Worm (Caenorhabditis elegans) whole organism, young adult: ENCODE results near the gene irld-33.

Source experiments
- B0019.2 ChIP-seq: fragments of 200-800 bp; sonication (Bioruptor generic); conservative IDR thresholded peaks from 2 replicates; pipeline ENCODE4 v1.3.6; 2022; ENCODE audit warnings: missing genetic modification reagents, missing genetic modification characterization, missing compliant biosample characterization
- B0035.1 ChIP-seq: sonication (generic microtip); optimal IDR thresholded peaks from 2 replicates; lab custom pipeline; 2016; ENCODE audit warnings: missing genetic modification characterization, mild to moderate bottlenecking, missing compliant biosample characterization, missing genotype, missing genetic modification reagents
- B0261.1 ChIP-seq: sonication (generic microtip); optimal IDR thresholded peaks from 2 replicates; lab custom pipeline; 2016; ENCODE audit warnings: mild to moderate bottlenecking, missing genetic modification characterization, moderate library complexity, missing compliant biosample characterization
- D2030.7 ChIP-seq: fragments of 200-800 bp; sonication (Bioruptor generic); IDR thresholded peaks from 2 replicates; pipeline ENCODE4 v1.3.6; 2022; ENCODE audit warnings: missing genetic modification reagents, missing genetic modification characterization, missing compliant biosample characterization
- F22D6.2 ChIP-seq: sonication (generic microtip); optimal IDR thresholded peaks from 2 replicates; lab custom pipeline; 2016; ENCODE audit warnings: mild to moderate bottlenecking, missing genetic modification characterization, missing compliant biosample characterization
- F23B12.7 ChIP-seq: sonication (generic microtip); optimal IDR thresholded peaks from 2 replicates; lab custom pipeline; 2017; ENCODE audit warnings: missing genetic modification characterization, mild to moderate bottlenecking, missing compliant biosample characterization, antibody characterized with exemption, moderate library complexity; ENCODE audit not compliant: insufficient read depth
- F52B5.7 ChIP-seq: sonication (generic microtip); optimal IDR thresholded peaks from 2 replicates; lab custom pipeline; 2016; ENCODE audit warnings: mild to moderate bottlenecking, missing genetic modification characterization, missing compliant biosample characterization
- T26A5.8 ChIP-seq: sonication (generic microtip); optimal IDR thresholded peaks from 2 replicates; lab custom pipeline; 2016; ENCODE audit warnings: missing genetic modification characterization, missing compliant biosample characterization
- Y95B8A.8 ChIP-seq: fragments of 200-800 bp; sonication (Bioruptor generic); IDR thresholded peaks from 2 replicates; pipeline ENCODE4 v1.3.6; 2022; ENCODE audit warnings: missing genetic modification reagents, missing genetic modification characterization, missing compliant biosample characterization
- ama-1 ChIP-seq, 3 experiments: fragments of 150-350 bp in 1 of 3; sonication (generic microtip) in 2 of 3; optimal IDR thresholded peaks; 2 replicates each; lab custom pipeline; 2014 to 2018; ENCODE audit warnings: missing biosample characterization in 2 of 3, missing genetic modification characterization in 2 of 3, missing genetic modification reagents in 2 of 3
- aptf-3 ChIP-seq: fragments of 200-800 bp; sonication (Bioruptor generic); IDR thresholded peaks from 2 replicates; pipeline ENCODE4 v1.3.6; 2022; ENCODE audit warnings: missing genetic modification characterization, missing compliant biosample characterization
- athp-1 ChIP-seq: sonication (generic microtip); optimal IDR thresholded peaks from 2 replicates; lab custom pipeline; 2017; ENCODE audit warnings: mild to moderate bottlenecking, missing genetic modification characterization, missing compliant biosample characterization
- bed-1 ChIP-seq: fragments of 200-800 bp; sonication (Bioruptor generic); IDR thresholded peaks from 2 replicates; pipeline ENCODE4 v1.3.6; 2022; ENCODE audit warnings: missing genetic modification reagents, missing genetic modification characterization, missing compliant biosample characterization
- ceh-100 ChIP-seq: fragments of 200-800 bp; sonication (Bioruptor generic); IDR thresholded peaks from 2 replicates; pipeline ENCODE4 v1.3.6; 2022; ENCODE audit warnings: missing genetic modification reagents, missing genetic modification characterization, missing compliant biosample characterization
- ceh-91 ChIP-seq: fragments of 200-800 bp; sonication (Bioruptor generic); IDR thresholded peaks from 2 replicates; pipeline ENCODE4 v1.3.6; 2022; ENCODE audit warnings: missing genetic modification reagents, missing genetic modification characterization, missing compliant biosample characterization
- dox-1 ChIP-seq: fragments of 200-800 bp; sonication (Bioruptor generic); IDR thresholded peaks from 2 replicates; pipeline ENCODE4 v1.3.6; 2022; ENCODE audit warnings: missing genetic modification reagents, missing genetic modification characterization, missing compliant biosample characterization
- dpff-1 ChIP-seq: sonication (generic microtip); optimal IDR thresholded peaks from 2 replicates; lab custom pipeline; 2017; ENCODE audit warnings: mild to moderate bottlenecking, missing genetic modification characterization, missing compliant biosample characterization
- egl-44 ChIP-seq: fragments of 200-800 bp; sonication (Bioruptor generic); IDR thresholded peaks from 2 replicates; pipeline ENCODE4 v1.3.6; 2022; ENCODE audit warnings: missing genetic modification reagents, missing genetic modification characterization, missing compliant biosample characterization
- egrh-3 ChIP-seq: fragments of 200-800 bp; sonication (Bioruptor generic); IDR thresholded peaks from 2 replicates; pipeline ENCODE4 v1.3.6; 2022; ENCODE audit warnings: missing genetic modification reagents, missing genetic modification characterization, missing compliant biosample characterization
- him-1 ChIP-seq: sonication (generic microtip); optimal IDR thresholded peaks from 2 replicates; lab custom pipeline; 2016; ENCODE audit warnings: missing genotype, missing genetic modification reagents, missing genetic modification characterization, missing compliant biosample characterization
- hlh-12 ChIP-seq: sonication (generic microtip); optimal IDR thresholded peaks from 2 replicates; lab custom pipeline; 2016; ENCODE audit warnings: missing genetic modification characterization, missing compliant biosample characterization
- hlh-26 ChIP-seq: fragments of 200-800 bp; sonication (Bioruptor generic); conservative IDR thresholded peaks from 2 replicates; pipeline ENCODE4 v1.3.6; 2022; ENCODE audit warnings: missing genetic modification reagents, missing genetic modification characterization, missing compliant biosample characterization
- hmg-1.2 ChIP-seq: fragments of 200-800 bp; sonication (Bioruptor generic); IDR thresholded peaks from 2 replicates; pipeline ENCODE4 v1.3.6; 2022; ENCODE audit warnings: missing genetic modification reagents, missing genetic modification characterization, missing compliant biosample characterization
- hmg-20 ChIP-seq: fragments of 200-800 bp; sonication (Bioruptor generic); IDR thresholded peaks from 2 replicates; pipeline ENCODE4 v1.3.6; 2022; ENCODE audit warnings: missing genetic modification reagents, missing genetic modification characterization, missing compliant biosample characterization
- let-607 ChIP-seq, 2 experiments: fragments of 200-800 bp in 1 of 2; sonication (Bioruptor generic) in 1 of 2; sonication (generic microtip) in 1 of 2; optimal IDR thresholded peaks; 2 replicates each; lab custom pipeline; 2016 to 2018; ENCODE audit warnings: mild to moderate bottlenecking in 2 of 2, missing compliant biosample characterization in 2 of 2, missing genetic modification characterization in 2 of 2, moderate library complexity in 2 of 2, missing genotype in 1 of 2
- lin-26 ChIP-seq: fragments of 200-800 bp; sonication (Bioruptor generic); IDR thresholded peaks from 2 replicates; pipeline ENCODE4 v1.3.6; 2022; ENCODE audit warnings: missing genetic modification reagents, missing genetic modification characterization, missing compliant biosample characterization
- lin-35 ChIP-seq, 3 experiments: fragments of 150-350 bp in 2 of 3; sonication (generic microtip) in 1 of 3; optimal IDR thresholded peaks; 2 replicates each; lab custom pipeline; 2014 to 2018; ENCODE audit warnings: missing biosample characterization in 3 of 3, missing genetic modification characterization in 3 of 3, missing genetic modification reagents in 3 of 3
- lin-54 ChIP-seq: fragments of 200-800 bp; sonication (Bioruptor generic); optimal IDR thresholded peaks from 2 replicates; lab custom pipeline; 2018; ENCODE audit warnings: mild to moderate bottlenecking, missing genetic modification characterization, missing compliant biosample characterization
- lir-1 ChIP-seq: fragments of 200-800 bp; sonication (Bioruptor generic); conservative IDR thresholded peaks from 2 replicates; pipeline ENCODE4 v1.3.6; 2022; ENCODE audit warnings: missing genetic modification reagents, missing genetic modification characterization, missing compliant biosample characterization
- mes-4 ChIP-seq: sonication (generic microtip); optimal IDR thresholded peaks from 2 replicates; lab custom pipeline; 2016; ENCODE audit warnings: missing genotype, missing genetic modification characterization, missing compliant biosample characterization
- nhr-80 ChIP-seq: sonication (generic microtip); optimal IDR thresholded peaks from 2 replicates; lab custom pipeline; 2016; ENCODE audit warnings: missing genetic modification characterization, missing compliant biosample characterization
- nhr-90 ChIP-seq: sonication (generic microtip); optimal IDR thresholded peaks from 2 replicates; lab custom pipeline; 2016; ENCODE audit warnings: missing genotype, mild to moderate bottlenecking, missing genetic modification characterization, missing compliant biosample characterization
- pha-4 ChIP-seq: fragments of 150-350 bp; sonication (generic microtip); optimal IDR thresholded peaks from 2 replicates; lab custom pipeline; 2014; ENCODE audit warnings: missing biosample characterization, missing genetic modification reagents, missing genetic modification characterization
- rcor-1 ChIP-seq: fragments of 200-800 bp; sonication (Bioruptor generic); IDR thresholded peaks from 2 replicates; pipeline ENCODE4 v1.3.6; 2022; ENCODE audit warnings: missing genetic modification reagents, missing genetic modification characterization, missing compliant biosample characterization
- repo-1 ChIP-seq: sonication (generic microtip); optimal IDR thresholded peaks from 2 replicates; lab custom pipeline; 2017; ENCODE audit warnings: mild to moderate bottlenecking, missing genetic modification characterization, missing compliant biosample characterization
- snpc-4 ChIP-seq, 5 experiments: fragments of 150-350 bp in 1 of 5; sonication (generic microtip) in 4 of 5; optimal IDR thresholded peaks; 2 replicates each; lab custom pipeline; 2014 to 2018; ENCODE audit warnings: missing genetic modification characterization in 5 of 5, missing biosample characterization in 3 of 5, antibody characterized with exemption in 2 of 5, mild to moderate bottlenecking in 2 of 5, missing compliant biosample characterization in 2 of 5, missing genotype in 2 of 5, moderate library complexity in 2 of 5, missing genetic modification reagents in 1 of 5
- sptf-2 ChIP-seq: fragments of 200-800 bp; sonication (Bioruptor generic); optimal IDR thresholded peaks from 2 replicates; lab custom pipeline; 2018; ENCODE audit warnings: mild to moderate bottlenecking, missing genetic modification characterization, missing compliant biosample characterization
- zfh-2 ChIP-seq: fragments of 200-800 bp; sonication (Bioruptor generic); conservative IDR thresholded peaks from 2 replicates; pipeline ENCODE4 v1.3.6; 2022; ENCODE audit warnings: missing genetic modification reagents, missing genetic modification characterization, missing compliant biosample characterization
- ztf-26 ChIP-seq: sonication (generic microtip); optimal IDR thresholded peaks from 2 replicates; lab custom pipeline; 2017; ENCODE audit warnings: missing genetic modification characterization, missing compliant biosample characterization
- ztf-28 ChIP-seq: fragments of 200-800 bp; sonication (Bioruptor generic); IDR thresholded peaks from 2 replicates; pipeline ENCODE4 v1.3.6; 2022; ENCODE audit warnings: missing genetic modification reagents, missing genetic modification characterization, missing compliant biosample characterization
- ztf-3 ChIP-seq: fragments of 200-800 bp; sonication (Bioruptor generic); optimal IDR thresholded peaks from 2 replicates; lab custom pipeline; 2018; ENCODE audit warnings: mild to moderate bottlenecking, missing genetic modification characterization, missing compliant biosample characterization

irld-33 gene

ce11 chrII:1724314-1724713 is 14.5 kb upstream of the irld-33 start, which contains the start of gene fbxb-11:
Gene fbxb-11 (plus strand): TSS chrII:1724614.
- TF ChIP-seq ztf-3 (GFP tag; lab: Kevin White, UChicago) (no peak), zfh-2 (GFP tag; lab: Robert Waterston, UW) (no peak), mes-4 (tag; lab: Kevin White, UChicago) (no peak), dpff-1 (tag; lab: Kevin White, UChicago) (no peak), F22D6.2 (tag; lab: Kevin White, UChicago) (no peak), lin-54 (GFP tag; lab: Kevin White, UChicago) (no peak)

ce11 chrII:1725735-1726134 is 13.1 kb upstream of the irld-33 start, which contains the start of gene F45C12.17:
Gene F45C12.17 (plus strand): TSS chrII:1726111.
- TF ChIP-seq hlh-12 (tag; lab: Kevin White, UChicago) (no peak), F23B12.7 (tag; lab: Kevin White, UChicago) (no peak), lin-26 (GFP tag; lab: Robert Waterston, UW) (no peak), egl-44 (GFP tag; lab: Robert Waterston, UW) (no peak), athp-1 (no peak), let-607 (tag; optimal IDR thresholded peaks at IDR 0.05; lab: Kevin White, UChicago) (no peak), Y95B8A.8 (GFP tag; lab: Robert Waterston, UW) (no peak), pha-4 (tag; lab: Kevin White, UChicago) (no peak), egrh-3 (GFP tag; lab: Robert Waterston, UW) (no peak), nhr-90 (tag; lab: Kevin White, UChicago) (no peak)
- TF ChIP-seq, all 124 proteins: peak for 0

- peak; percentile 83 for TF ChIP-seq nhr-80 (tag; lab: Kevin White, UChicago)
- peak; percentile 30; the same call in 1 of the 2 replicates for TF ChIP-seq hmg-1.2 (GFP tag; lab: Robert Waterston, UW)
- peak; percentile 37; the same call in 1 of the 2 replicates for TF ChIP-seq dox-1 (GFP tag; lab: Robert Waterston, UW)
- no peak for TF ChIP-seq hlh-26 (GFP tag; lab: Robert Waterston, UW)
- TF ChIP-seq bed-1 (GFP tag; lab: Robert Waterston, UW), result no peak
Observed at ce11 chrII:1728253-1728652, 10.6 kb upstream of the irld-33 start, which contains the start of gene btb-9. Gene btb-9 (plus strand): TSS chrII:1728506.

- TF ChIP-seq egl-44 (GFP tag; lab: Robert Waterston, UW) (no peak), T26A5.8 (tag; lab: Kevin White, UChicago) (no peak), him-1 (tag; lab: Kevin White, UChicago) (no peak), hmg-20 (GFP tag; lab: Robert Waterston, UW) (no peak), athp-1 (no peak), ceh-100 (GFP tag; lab: Robert Waterston, UW) (no peak), lin-35 (GFP tag; optimal IDR thresholded peaks at IDR 0.05; lab: Kevin White, UChicago) (no peak), repo-1 (tag; lab: Kevin White, UChicago) (no peak), F23B12.7 (tag; lab: Kevin White, UChicago) (no peak), pha-4 (tag; lab: Kevin White, UChicago) (no peak)
Observed at ce11 chrII:1730103-1730502, 8.7 kb upstream of the irld-33 start, which contains the start of gene ceh-81. Gene ceh-81 (plus strand): TSS chrII:1730403.

ce11 chrII:1731932-1732331 is 6.9 kb upstream of the irld-33 start, which contains the start of gene ceh-82:
Gene ceh-82 (plus strand): TSS chrII:1732232.
- TF ChIP-seq snpc-4 (GFP tag; optimal IDR thresholded peaks at IDR 0.05; lab: Kevin White, UChicago) (no peak), snpc-4 (tag; optimal IDR thresholded peaks at IDR 0.05; lab: Kevin White, UChicago) (no peak), D2030.7 (GFP tag; lab: Robert Waterston, UW) (no peak), sptf-2 (GFP tag; lab: Kevin White, UChicago) (no peak), bed-1 (GFP tag; lab: Robert Waterston, UW) (no peak), B0261.1 (tag; lab: Kevin White, UChicago) (no peak), ztf-28 (GFP tag; lab: Robert Waterston, UW) (no peak), athp-1 (no peak), ama-1 (optimal IDR thresholded peaks at IDR 0.05; lab: Kevin White, UChicago) (no peak), ama-1 (GFP tag; optimal IDR thresholded peaks at IDR 0.05; lab: Kevin White, UChicago) (no peak), rcor-1 (no peak), lir-1 (no peak), B0019.2 (GFP tag; lab: Robert Waterston, UW) (no peak), B0035.1 (tag; lab: Kevin White, UChicago) (no peak), ztf-26 (tag; lab: Kevin White, UChicago) (no peak), F52B5.7 (tag; lab: Kevin White, UChicago) (no peak), ceh-91 (GFP tag; lab: Robert Waterston, UW) (no peak), aptf-3 (GFP tag; lab: Robert Waterston, UW) (no peak)
